Fruit fly (Drosophila melanogaster) whole organism, prepupa: ENCODE measurements around the gene Dysb.

Source experiments
- CG11294 ChIP-seq: fragments of 200-800 bp; sonication (Bioruptor generic); IDR thresholded peaks from 2 replicates; pipeline ENCODE4 v1.3.6; 2022; ENCODE audit warnings: missing biosample characterization, missing genetic modification characterization
- CG11902 ChIP-seq: fragments of 200-800 bp; sonication (Bioruptor generic); optimal IDR thresholded peaks from 3 replicates; lab custom pipeline; 2016; ENCODE audit warnings: missing biosample characterization, missing genetic modification characterization
- CG1621 ChIP-seq: fragments of 200-800 bp; sonication (Bioruptor generic); optimal IDR thresholded peaks from 3 replicates; lab custom pipeline; 2018; ENCODE audit warnings: missing biosample characterization, mild to moderate bottlenecking, missing genetic modification characterization
- CG31627 ChIP-seq: fragments of 200-800 bp; sonication (Bioruptor generic); optimal IDR thresholded peaks from 3 replicates; lab custom pipeline; 2016; ENCODE audit warnings: missing biosample characterization, missing genetic modification characterization
- CG7368 ChIP-seq: fragments of 200-800 bp; sonication (Bioruptor generic); optimal IDR thresholded peaks from 3 replicates; lab custom pipeline; 2016; ENCODE audit warnings: missing biosample characterization, missing genetic modification characterization
- CG9139 ChIP-seq: fragments of 200-800 bp; sonication (Bioruptor generic); optimal IDR thresholded peaks from 3 replicates; lab custom pipeline; 2017; ENCODE audit warnings: missing biosample characterization, mild to moderate bottlenecking, missing genetic modification characterization
- Eip75B ChIP-seq: fragments of 200-800 bp; sonication (Bioruptor generic); optimal IDR thresholded peaks from 3 replicates; lab custom pipeline; 2016; ENCODE audit warnings: missing biosample characterization, missing genetic modification characterization
- Eip93F ChIP-seq: fragments of 200-800 bp; sonication (Bioruptor generic); optimal IDR thresholded peaks from 2 replicates; lab custom pipeline; 2016; ENCODE audit warnings: missing biosample characterization, mild to moderate bottlenecking, missing genetic modification characterization
- Gug ChIP-seq: fragments of 200-800 bp; sonication (Bioruptor generic); IDR thresholded peaks from 2 replicates; pipeline ENCODE4 v1.3.6; 2022; ENCODE audit warnings: missing biosample characterization, missing genetic modification characterization
- achi ChIP-seq: fragments of 200-800 bp; sonication (Bioruptor generic); optimal IDR thresholded peaks from 3 replicates; lab custom pipeline; 2016; ENCODE audit warnings: missing biosample characterization, missing genetic modification characterization
- fd85E ChIP-seq: fragments of 200-800 bp; sonication (Bioruptor generic); optimal IDR thresholded peaks from 3 replicates; lab custom pipeline; 2016; ENCODE audit warnings: missing biosample characterization, missing genetic modification characterization
- pdm3 ChIP-seq: fragments of 200-800 bp; sonication (Bioruptor generic); optimal IDR thresholded peaks from 3 replicates; lab custom pipeline; 2016; ENCODE audit warnings: missing biosample characterization, missing genetic modification characterization
- spab ChIP-seq: fragments of 200-800 bp; sonication (Bioruptor generic); optimal IDR thresholded peaks from 2 replicates; lab custom pipeline; 2017; ENCODE audit warnings: missing biosample characterization, mild to moderate bottlenecking, missing genetic modification characterization, missing genetic modification reagents

DNA sequence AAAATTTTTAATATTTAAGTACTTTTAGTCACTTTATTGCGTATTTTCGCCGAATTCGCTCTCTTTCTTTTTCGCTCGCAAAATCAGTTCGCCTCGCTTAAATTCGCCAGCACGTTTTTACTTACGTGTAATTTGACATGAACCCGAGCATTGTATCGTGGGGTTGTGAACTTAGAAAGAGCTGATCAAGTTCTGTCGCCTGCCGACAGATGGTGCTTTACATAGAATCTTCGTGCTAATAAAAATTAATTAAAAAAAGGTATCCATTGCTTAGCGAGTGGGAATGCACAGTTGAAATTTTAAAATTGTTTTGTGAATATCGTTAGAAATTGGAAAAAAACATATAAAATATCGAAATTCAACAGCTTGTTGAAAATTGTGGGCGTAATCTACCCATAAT, 19.1 kb upstream of the Dysb start:
- TF ChIP-seq spab (GFP tag; lab: Kevin White, UChicago) (no peak), achi (peak; percentile 16), Eip93F (peak; percentile 1), Gug (no peak), CG1621 (no peak), CG9139 (GFP tag; lab: Kevin White, UChicago) (no peak), CG11902 (GFP tag; lab: Kevin White, UChicago) (no peak), CG7368 (peak; percentile 13), CG11294 (no peak), Eip75B (peak; percentile 44), CG31627 (GFP tag; lab: Kevin White, UChicago) (peak; percentile 63), pdm3 (GFP tag; lab: Kevin White, UChicago) (peak; percentile 66), fd85E (GFP tag; lab: Kevin White, UChicago) (no peak)
